Fruit fly (Drosophila melanogaster) whole organism: ENCODE data around the gene CG17187.

Experiments used
- CG8478 ChIP-seq: fragments of >200 bp; optimal IDR thresholded peaks from 2 replicates; lab custom pipeline; 2018; ENCODE audit warnings: inconsistent platforms
- EcR ChIP-seq, 2 experiments: fragments of >200 bp; optimal IDR thresholded peaks; 2 replicates each; lab custom pipeline; 2017; ENCODE audit warnings: missing biosample characterization in 2 of 2, missing genetic modification characterization in 2 of 2, missing genetic modification reagents in 2 of 2
- pan ChIP-seq: fragments of >200 bp; optimal IDR thresholded peaks from 2 replicates; lab custom pipeline; 2017
- psq ChIP-seq: fragments of >200 bp; optimal IDR thresholded peaks from 2 replicates; lab custom pipeline; 2017
- usp ChIP-seq: fragments of >200 bp; optimal IDR thresholded peaks from 2 replicates; lab custom pipeline; 2017; ENCODE audit warnings: missing biosample characterization, missing genetic modification characterization, mixed read lengths

dm6 chr3R:11236041-11236440 lies 4.4 kb upstream of the CG17187 start, which contains the start of gene CG31441:
- no peak for TF ChIP-seq CG8478 (lab: Kevin White, UChicago)
- TF ChIP-seq usp: no peak
- TF ChIP-seq pan (lab: Kevin White, UChicago): no peak
- TF ChIP-seq psq (lab: Kevin White, UChicago): no peak
- no peak for TF ChIP-seq EcR (GFP tag; optimal IDR thresholded peaks at IDR 0.05; lab: Kevin White, UChicago)
